Fruit fly (Drosophila melanogaster) whole organism, embryonic: ENCODE measurements around the gene Ide.
A peak's percentile ranks its signal among the peaks of the same experiment; 100 is the strongest.

Experiments
- Abd-B ChIP-seq: fragments of 200-800 bp; sonication (Bioruptor generic); optimal IDR thresholded peaks from 2 replicates; lab custom pipeline; 2018; ENCODE audit warnings: missing biosample characterization, mild to moderate bottlenecking, missing genetic modification characterization, moderate library complexity
- Ada2b ChIP-seq: fragments of 200-800 bp; sonication (Bioruptor generic); IDR thresholded peaks from 2 replicates; pipeline ENCODE4 v1.3.6; 2022; ENCODE audit warnings: missing biosample characterization, missing genetic modification characterization
- CG10431 ChIP-seq: fragments of 200-800 bp; sonication (Bioruptor generic); optimal IDR thresholded peaks from 3 replicates; lab custom pipeline; 2018; ENCODE audit warnings: missing biosample characterization, mild to moderate bottlenecking, missing genetic modification characterization
- CG11696 ChIP-seq: fragments of 200-800 bp; sonication (Bioruptor generic); IDR thresholded peaks from 2 replicates; pipeline ENCODE4 v1.3.6; 2022; ENCODE audit warnings: missing biosample characterization, missing genetic modification characterization
- CG12104 ChIP-seq: fragments of 200-800 bp; sonication (Bioruptor generic); optimal IDR thresholded peaks from 3 replicates; lab custom pipeline; 2016; ENCODE audit warnings: missing biosample characterization, missing genetic modification characterization
- CG12744 ChIP-seq: fragments of 200-800 bp; sonication (Bioruptor generic); optimal IDR thresholded peaks from 2 replicates; lab custom pipeline; 2016; ENCODE audit warnings: missing biosample characterization, missing genetic modification characterization
- CG12942 ChIP-seq: fragments of 200-800 bp; sonication (Bioruptor generic); optimal IDR thresholded peaks from 3 replicates; lab custom pipeline; 2016; ENCODE audit warnings: missing biosample characterization, missing genetic modification characterization
- CG14441 ChIP-seq: fragments of 200-800 bp; sonication (Bioruptor generic); IDR thresholded peaks from 2 replicates; pipeline ENCODE4 v1.3.6; 2022; ENCODE audit warnings: missing biosample characterization, missing genetic modification characterization
- CG14710 ChIP-seq: fragments of 200-800 bp; sonication (Bioruptor generic); optimal IDR thresholded peaks from 3 replicates; lab custom pipeline; 2019; ENCODE audit warnings: missing biosample characterization, mild to moderate bottlenecking, missing genetic modification characterization, moderate library complexity
- CG15011 ChIP-seq: fragments of 200-800 bp; sonication (Bioruptor generic); optimal IDR thresholded peaks from 3 replicates; lab custom pipeline; 2018; ENCODE audit warnings: missing biosample characterization, mild to moderate bottlenecking, missing genetic modification characterization
- CG17359 ChIP-seq: fragments of 200-800 bp; sonication (Bioruptor generic); optimal IDR thresholded peaks from 3 replicates; lab custom pipeline; 2018; ENCODE audit warnings: missing biosample characterization, mild to moderate bottlenecking, missing genetic modification characterization, moderate library complexity
- CG6791 ChIP-seq: fragments of 200-800 bp; sonication (Bioruptor generic); IDR thresholded peaks from 3 replicates; pipeline ENCODE4 v1.3.6; 2022; ENCODE audit warnings: missing biosample characterization, missing genetic modification characterization; ENCODE audit not compliant: partially characterized antibody
- CG7839 ChIP-seq: fragments of 200-800 bp; sonication (Bioruptor generic); optimal IDR thresholded peaks from 3 replicates; lab custom pipeline; 2018; ENCODE audit warnings: missing biosample characterization, mild to moderate bottlenecking, missing genetic modification characterization, moderate library complexity
- CG7963 ChIP-seq: fragments of 200-800 bp; sonication (Bioruptor generic); IDR thresholded peaks from 3 replicates; pipeline ENCODE4 v1.3.6; 2022; ENCODE audit warnings: missing biosample characterization, missing genetic modification characterization; ENCODE audit not compliant: partially characterized antibody
- CG8478 ChIP-seq: fragments of >200 bp; optimal IDR thresholded peaks from 2 replicates; lab custom pipeline; 2018
- CHES-1-like ChIP-seq: fragments of 200-800 bp; sonication (Bioruptor generic); optimal IDR thresholded peaks from 2 replicates; lab custom pipeline; 2016; ENCODE audit warnings: missing biosample characterization, missing genetic modification characterization
- GATAe ChIP-seq: fragments of 200-800 bp; sonication (Bioruptor generic); conservative IDR thresholded peaks from 2 replicates; pipeline ENCODE4 v1.3.6; 2022; ENCODE audit warnings: missing biosample characterization, missing genetic modification characterization
- Gsc ChIP-seq: fragments of 200-800 bp; sonication (Bioruptor generic); IDR thresholded peaks from 2 replicates; pipeline ENCODE4 v1.3.6; 2022; ENCODE audit warnings: missing biosample characterization, missing genetic modification characterization
- HLH54F ChIP-seq: fragments of 200-800 bp; sonication (Bioruptor generic); optimal IDR thresholded peaks from 3 replicates; lab custom pipeline; 2016; ENCODE audit warnings: missing biosample characterization, missing genetic modification characterization
- Hmx ChIP-seq: fragments of 200-800 bp; sonication (Bioruptor generic); optimal IDR thresholded peaks from 2 replicates; lab custom pipeline; 2016; ENCODE audit warnings: missing biosample characterization, missing genetic modification characterization
- Hr51 ChIP-seq, 2 experiments: fragments of 200-800 bp; sonication (Bioruptor generic); optimal IDR thresholded peaks; 2 replicates in 1 of 2; 3 replicates in 1 of 2; lab custom pipeline; 2016 to 2018; ENCODE audit warnings: missing biosample characterization in 2 of 2, missing genetic modification characterization in 2 of 2, mild to moderate bottlenecking in 1 of 2, moderate library complexity in 1 of 2
- Jarid2 ChIP-seq: fragments of 200-800 bp; sonication (Bioruptor generic); optimal IDR thresholded peaks from 3 replicates; lab custom pipeline; 2017; ENCODE audit warnings: mild to moderate bottlenecking, missing biosample characterization, missing genetic modification reagents, missing genetic modification characterization
- Mad ChIP-seq: fragments of 200-800 bp; sonication (Bioruptor generic); optimal IDR thresholded peaks from 2 replicates; lab custom pipeline; 2016; ENCODE audit warnings: missing biosample characterization, missing genetic modification characterization
- Med ChIP-seq: fragments of 200-800 bp; sonication (Bioruptor generic); peaks from one replicate; lab custom pipeline; 2016; ENCODE audit warnings: missing biosample characterization, missing genetic modification characterization, mild to moderate bottlenecking, inconsistent platforms, moderate library complexity
- NFAT ChIP-seq: fragments of 200-800 bp; sonication (Bioruptor generic); IDR thresholded peaks from 2 replicates; pipeline ENCODE4 v1.3.6; 2022; ENCODE audit warnings: missing biosample characterization, missing genetic modification characterization
- Nf-YB ChIP-seq: fragments of 200-800 bp; sonication (Bioruptor generic); optimal IDR thresholded peaks from 3 replicates; lab custom pipeline; 2019; ENCODE audit warnings: missing biosample characterization, mild to moderate bottlenecking, missing genetic modification characterization, moderate library complexity
- Ptx1 ChIP-seq: fragments of 200-800 bp; sonication (Bioruptor generic); IDR thresholded peaks from 2 replicates; pipeline ENCODE4 v1.3.6; 2022; ENCODE audit warnings: missing biosample characterization, missing genetic modification characterization
- Six4 ChIP-seq: fragments of 200-800 bp; sonication (Bioruptor generic); optimal IDR thresholded peaks from 2 replicates; lab custom pipeline; 2016; ENCODE audit warnings: missing biosample characterization, missing genetic modification characterization
- YL-1 ChIP-seq: fragments of 200-800 bp; sonication (Bioruptor generic); optimal IDR thresholded peaks from 3 replicates; lab custom pipeline; 2017; ENCODE audit warnings: missing biosample characterization, mild to moderate bottlenecking, missing genetic modification characterization
- chif ChIP-seq, 2 experiments: fragments of 200-800 bp; sonication (Bioruptor generic); optimal IDR thresholded peaks; 3 replicates each; lab custom pipeline; 2016; ENCODE audit warnings: missing biosample characterization in 2 of 2, missing genetic modification characterization in 2 of 2
- da ChIP-seq: fragments of 200-800 bp; sonication (Bioruptor generic); optimal IDR thresholded peaks from 2 replicates; lab custom pipeline; 2016; ENCODE audit warnings: missing biosample characterization, missing genetic modification characterization
- dimm ChIP-seq: fragments of 200-800 bp; sonication (Bioruptor generic); IDR thresholded peaks from 2 replicates; pipeline ENCODE4 v1.3.6; 2022; ENCODE audit warnings: missing biosample characterization, missing genetic modification characterization
- dysf ChIP-seq: fragments of 200-800 bp; sonication (Bioruptor generic); IDR thresholded peaks from 3 replicates; pipeline ENCODE4 v1.3.6; 2022; ENCODE audit warnings: missing biosample characterization, missing genetic modification characterization
- ftz-f1 ChIP-seq: fragments of 200-800 bp; sonication (Bioruptor generic); optimal IDR thresholded peaks from 2 replicates; lab custom pipeline; 2016; ENCODE audit warnings: missing biosample characterization, missing genetic modification characterization
- gem ChIP-seq: fragments of 200-800 bp; sonication (Bioruptor generic); optimal IDR thresholded peaks from 2 replicates; lab custom pipeline; 2019; ENCODE audit warnings: missing biosample characterization, mild to moderate bottlenecking, missing genetic modification characterization, moderate library complexity
- gsb-n ChIP-seq: fragments of 200-800 bp; sonication (Bioruptor generic); optimal IDR thresholded peaks from 3 replicates; lab custom pipeline; 2018; ENCODE audit warnings: missing biosample characterization, mild to moderate bottlenecking, missing genetic modification characterization
- her ChIP-seq: fragments of 200-800 bp; sonication (Bioruptor generic); optimal IDR thresholded peaks from 2 replicates; lab custom pipeline; 2016; ENCODE audit warnings: missing biosample characterization, missing genetic modification characterization
- jumu ChIP-seq: fragments of 200-800 bp; sonication (Bioruptor generic); optimal IDR thresholded peaks from 3 replicates; lab custom pipeline; 2016; ENCODE audit warnings: missing biosample characterization, missing genetic modification characterization
- kah ChIP-seq: fragments of 200-800 bp; sonication (Bioruptor generic); optimal IDR thresholded peaks from 2 replicates; lab custom pipeline; 2018; ENCODE audit warnings: missing biosample characterization, mild to moderate bottlenecking, missing genetic modification characterization
- klu ChIP-seq: fragments of 200-800 bp; sonication (Bioruptor generic); IDR thresholded peaks from 2 replicates; pipeline ENCODE4 v1.3.6; 2022; ENCODE audit warnings: missing biosample characterization, missing genetic modification characterization
- knrl ChIP-seq: fragments of 200-800 bp; sonication (Bioruptor generic); IDR thresholded peaks from 3 replicates; pipeline ENCODE4 v1.3.6; 2022; ENCODE audit warnings: missing biosample characterization, missing genetic modification characterization; ENCODE audit not compliant: partially characterized antibody
- oc ChIP-seq: fragments of 200-800 bp; sonication (Bioruptor generic); optimal IDR thresholded peaks from 2 replicates; lab custom pipeline; 2018; ENCODE audit warnings: missing biosample characterization, mild to moderate bottlenecking, missing genetic modification characterization, moderate library complexity
- peb ChIP-seq: fragments of 200-800 bp; sonication (Bioruptor generic); IDR thresholded peaks from 2 replicates; pipeline ENCODE4 v1.3.6; 2022; ENCODE audit warnings: missing biosample characterization, missing genetic modification characterization
- salm ChIP-seq: fragments of 200-800 bp; sonication (Bioruptor generic); optimal IDR thresholded peaks from 2 replicates; lab custom pipeline; 2018; ENCODE audit warnings: missing biosample characterization, mild to moderate bottlenecking, missing genetic modification characterization
- slbo ChIP-seq: fragments of 200-800 bp; sonication (Bioruptor generic); IDR thresholded peaks from 2 replicates; pipeline ENCODE4 v1.3.6; 2022; ENCODE audit warnings: missing biosample characterization, missing genetic modification characterization
- sob ChIP-seq: fragments of 200-800 bp; sonication (Bioruptor generic); IDR thresholded peaks from 2 replicates; pipeline ENCODE4 v1.3.6; 2022; ENCODE audit warnings: missing biosample characterization, missing genetic modification characterization
- vnd ChIP-seq: fragments of 200-800 bp; sonication (Bioruptor generic); IDR thresholded peaks from 3 replicates; pipeline ENCODE4 v1.3.6; 2022; ENCODE audit warnings: missing biosample characterization, missing genetic modification characterization; ENCODE audit not compliant: partially characterized antibody
- wdn ChIP-seq: fragments of 200-800 bp; sonication (Bioruptor generic); IDR thresholded peaks from 2 replicates; pipeline ENCODE4 v1.3.6; 2022; ENCODE audit warnings: missing biosample characterization, missing genetic modification characterization
- wor ChIP-seq: fragments of 200-800 bp; sonication (Bioruptor generic); IDR thresholded peaks from 2 replicates; pipeline ENCODE4 v1.3.6; 2022; ENCODE audit warnings: missing biosample characterization, missing genetic modification characterization
- z ChIP-seq: fragments of 200-800 bp; sonication (Bioruptor generic); IDR thresholded peaks from 3 replicates; pipeline ENCODE4 v1.3.6; 2022; ENCODE audit warnings: missing biosample characterization, missing genetic modification characterization

Gene Ide

DNA sequence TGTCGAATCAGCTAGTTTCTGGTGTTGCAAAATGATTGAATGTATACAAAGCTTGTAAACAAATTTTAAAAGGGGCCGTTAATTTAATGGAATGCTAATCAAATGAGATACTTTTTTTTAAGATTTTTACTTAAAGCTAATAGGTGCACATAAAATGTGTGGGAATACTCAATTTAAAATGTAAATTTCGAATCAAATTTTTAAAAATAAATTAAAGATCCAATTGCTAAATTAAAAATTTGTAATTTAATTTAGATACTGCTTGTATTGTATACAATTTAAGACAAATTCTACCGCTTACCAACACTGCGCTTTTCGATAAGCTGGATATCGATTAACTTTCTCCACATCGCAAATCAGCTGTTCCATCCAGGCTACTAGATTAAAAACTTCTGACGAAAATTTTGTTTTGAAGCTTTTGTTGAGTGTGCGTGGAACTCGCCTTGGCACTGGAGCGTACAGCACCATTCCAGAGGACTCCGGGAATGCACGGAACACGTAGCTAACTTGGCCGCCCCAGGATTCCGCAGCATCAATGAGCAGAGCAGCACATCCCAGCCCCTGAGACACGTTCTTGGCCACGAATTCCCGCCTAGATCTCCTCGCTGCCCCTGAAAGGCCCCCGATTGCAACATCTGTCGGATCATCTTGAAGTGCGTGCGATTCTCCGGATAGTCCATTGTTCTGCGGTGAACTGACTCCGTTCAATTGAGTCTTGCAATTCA, 8.6 kb upstream of the Ide start, which contains the start of the genes CG5498 and fbl (continued):
- TF ChIP-seq CG14441 (no peak), slbo (GFP tag; lab: Robert Waterston, UW) (peak; percentile 63; the same call in 1 of the 2 replicates), gsb-n (tag; lab: Kevin White, UChicago) (peak; percentile 62), HLH54F (GFP tag; lab: Kevin White, UChicago) (peak; percentile 52), CG8478 (lab: Kevin White, UChicago) (no peak), ftz-f1 (GFP tag; lab: Kevin White, UChicago) (no peak), oc (no peak), NFAT (GFP tag; lab: Robert Waterston, UW) (peak; percentile 38; the same call in 1 of the 2 replicates), CG12104 (GFP tag; lab: Kevin White, UChicago) (peak; percentile 66), Hmx (GFP tag; lab: Kevin White, UChicago) (peak; percentile 11), Hr51 (GFP tag; optimal IDR thresholded peaks at IDR 0.05; lab: Kevin White, UChicago) (peak; percentile 57 to 70), Gsc (GFP tag; lab: Robert Waterston, UW) (no peak), Jarid2 (GFP tag; lab: Kevin White, UChicago) (no peak), GATAe (no peak), klu (GFP tag; lab: Robert Waterston, UW) (peak; percentile 37; the same call in 1 of the 2 replicates), jumu (GFP tag; lab: Kevin White, UChicago) (peak; percentile 35), Mad (GFP tag; lab: Kevin White, UChicago) (peak; percentile 40), Ptx1 (GFP tag; lab: Robert Waterston, UW) (peak; percentile 40), Abd-B (GFP tag; lab: Kevin White, UChicago) (no peak), gem (tag; lab: Kevin White, UChicago) (peak; percentile 83), CG11696 (GFP tag; lab: Robert Waterston, UW) (no peak)

DNA sequence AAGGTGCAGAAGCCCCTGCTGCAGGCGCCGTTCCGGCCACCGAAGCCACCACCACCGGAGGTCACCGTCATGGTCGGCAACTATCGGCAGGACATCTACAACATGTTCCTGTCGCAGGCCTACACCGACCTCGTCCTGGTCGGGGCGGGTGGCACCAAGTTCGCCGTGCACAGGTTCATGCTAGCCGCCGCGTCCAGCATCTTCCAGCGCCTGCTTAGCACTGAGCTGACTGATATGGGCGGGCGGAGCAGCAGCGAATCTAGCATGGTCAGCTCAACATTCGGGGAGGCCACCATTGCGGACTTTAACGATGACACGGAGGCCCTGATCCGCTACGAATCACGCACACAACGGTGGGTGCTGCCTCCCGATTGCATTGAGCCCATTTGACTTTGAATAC, 3.8 kb upstream of the Ide start:
- TF ChIP-seq CG15011 (GFP tag; lab: Kevin White, UChicago) (no peak), chif (GFP tag; optimal IDR thresholded peaks at IDR 0.05; lab: Kevin White, UChicago) (no peak), CG6791 (GFP tag; lab: Robert Waterston, UW) (0 out of 3 replicates have a peak, but pooled peaks have one; percentile 11), knrl (GFP tag; lab: Robert Waterston, UW) (no peak), Ada2b (GFP tag; lab: Robert Waterston, UW) (no peak), wdn (no peak), CG7963 (0 out of 3 replicates have a peak, but pooled peaks have one; percentile 6), CG10431 (GFP tag; lab: Kevin White, UChicago) (no peak), vnd (GFP tag; lab: Robert Waterston, UW) (no peak), da (GFP tag; lab: Kevin White, UChicago) (no peak), dimm (no peak), dysf (GFP tag; lab: Robert Waterston, UW) (no peak), salm (tag; lab: Kevin White, UChicago) (no peak), CG12942 (no peak), peb (GFP tag; lab: Robert Waterston, UW) (no peak), YL-1 (GFP tag; lab: Kevin White, UChicago) (no peak), sob (no peak), z (GFP tag; lab: Robert Waterston, UW) (0 out of 3 replicates have a peak, but pooled peaks have one; percentile 26), wor (no peak), CG17359 (no peak), CG14710 (tag; lab: Kevin White, UChicago) (no peak), CHES-1-like (GFP tag; lab: Kevin White, UChicago) (no peak), her (no peak), Nf-YB (GFP tag; lab: Kevin White, UChicago) (no peak), CG12744 (GFP tag; lab: Kevin White, UChicago) (no peak), CG7839 (tag; lab: Kevin White, UChicago) (no peak), Six4 (GFP tag; lab: Kevin White, UChicago) (no peak), kah (GFP tag; lab: Kevin White, UChicago) (no peak), Med (GFP tag; lab: Kevin White, UChicago) (peak; percentile 52)
